Fruit fly (Drosophila melanogaster) Kc167 (cell line): ENCODE measurements around the gene eIF4E5.

Source experiments
- Myc ChIP-seq: fragments of >200 bp; optimal IDR thresholded peaks from 2 replicates; lab custom pipeline; 2017; ENCODE audit warnings: missing external identifiers
- Sin3A ChIP-seq: fragments of >200 bp; optimal IDR thresholded peaks from 2 replicates; lab custom pipeline; 2018; ENCODE audit warnings: missing external identifiers
- h ChIP-seq: fragments of >200 bp; optimal IDR thresholded peaks from 3 replicates; lab custom pipeline; 2018; ENCODE audit warnings: missing external identifiers
- insv ChIP-seq: fragments of >200 bp; optimal IDR thresholded peaks from 3 replicates; lab custom pipeline; 2018; ENCODE audit warnings: missing external identifiers
- psq ChIP-seq: fragments of >200 bp; optimal IDR thresholded peaks from 2 replicates; lab custom pipeline; 2017; ENCODE audit warnings: missing external identifiers
- ttk ChIP-seq: sonication (Bioruptor generic); optimal IDR thresholded peaks from 2 replicates; lab custom pipeline; 2017; ENCODE audit warnings: missing external identifiers

The eIF4E5 gene

dm6 chr3L:7894580-7894979 lies at the start of gene eIF4E5:
Gene eIF4E5, plus strand, starts transcription at chr3L:7894880.
- TF ChIP-seq insv (lab: Kevin White, UChicago) (no peak), Sin3A (lab: Kevin White, UChicago) (no peak), psq (no peak), ttk (lab: Kevin White, UChicago) (no peak), Myc (no peak), h (lab: Kevin White, UChicago) (no peak)

- no peak for TF ChIP-seq ttk (lab: Kevin White, UChicago)
- TF ChIP-seq Myc, result no peak
- no peak for TF ChIP-seq Sin3A (lab: Kevin White, UChicago)
- TF ChIP-seq h (lab: Kevin White, UChicago), result no peak
- no peak for TF ChIP-seq insv (lab: Kevin White, UChicago)
These were observed 46.9 kb upstream of the eIF4E5 start for dm6 chr3L:7847656-7848252.

dm6 chr3L:7848617-7849016 lies 46.1 kb upstream of the eIF4E5 start:
- TF ChIP-seq h (lab: Kevin White, UChicago) (no peak), Myc (no peak), insv (lab: Kevin White, UChicago) (no peak), ttk (lab: Kevin White, UChicago) (no peak), psq (no peak), Sin3A (lab: Kevin White, UChicago) (no peak)

dm6 chr3L:7850771-7851358 lies 43.8 kb upstream of the eIF4E5 start:
- TF ChIP-seq insv (lab: Kevin White, UChicago) (no peak), h (lab: Kevin White, UChicago) (no peak), Sin3A (lab: Kevin White, UChicago) (no peak), ttk (lab: Kevin White, UChicago) (no peak), Myc (no peak), psq (no peak)

- TF ChIP-seq h (lab: Kevin White, UChicago) (no peak), insv (lab: Kevin White, UChicago) (no peak), psq (no peak), ttk (lab: Kevin White, UChicago) (no peak), Sin3A (lab: Kevin White, UChicago) (no peak), Myc (no peak)
These were observed 42.3 kb upstream of the eIF4E5 start for dm6 chr3L:7852252-7852885.

dm6 chr3L:7854752-7855454 lies 39.8 kb upstream of the eIF4E5 start:
- TF ChIP-seq Sin3A (lab: Kevin White, UChicago) (no peak), Myc (no peak), h (lab: Kevin White, UChicago) (no peak)

- TF ChIP-seq Sin3A (lab: Kevin White, UChicago) (no peak), h (lab: Kevin White, UChicago) (no peak), ttk (lab: Kevin White, UChicago) (no peak), psq (no peak), insv (lab: Kevin White, UChicago) (no peak), Myc (no peak)
These were observed 39.3 kb upstream of the eIF4E5 start for dm6 chr3L:7855455-7855774.

dm6 chr3L:7855778-7856625 lies 38.7 kb upstream of the eIF4E5 start:
- no peak for TF ChIP-seq insv (lab: Kevin White, UChicago)
- TF ChIP-seq ttk (lab: Kevin White, UChicago), result no peak
- no peak for TF ChIP-seq psq
- TF ChIP-seq Sin3A (lab: Kevin White, UChicago), result no peak
- no peak for TF ChIP-seq h (lab: Kevin White, UChicago)
- no peak for TF ChIP-seq Myc

dm6 chr3L:7856626-7856937 lies 38.1 kb upstream of the eIF4E5 start:
- TF ChIP-seq insv (lab: Kevin White, UChicago) (no peak), h (lab: Kevin White, UChicago) (no peak), Sin3A (lab: Kevin White, UChicago) (no peak), psq (no peak), ttk (lab: Kevin White, UChicago) (no peak), Myc (no peak)

- TF ChIP-seq psq (no peak), h (lab: Kevin White, UChicago) (no peak), Sin3A (lab: Kevin White, UChicago) (no peak), ttk (lab: Kevin White, UChicago) (no peak), insv (lab: Kevin White, UChicago) (no peak), Myc (no peak)
These were observed 36.2 kb upstream of the eIF4E5 start for dm6 chr3L:7858325-7859114.

- no peak for TF ChIP-seq Myc
- TF ChIP-seq psq, result no peak
- TF ChIP-seq Sin3A (lab: Kevin White, UChicago), result no peak
- no peak for TF ChIP-seq ttk (lab: Kevin White, UChicago)
- no peak for TF ChIP-seq h (lab: Kevin White, UChicago)
- no peak for TF ChIP-seq insv (lab: Kevin White, UChicago)
These were observed 34.9 kb upstream of the eIF4E5 start for dm6 chr3L:7859802-7860201.
